Worm (Caenorhabditis elegans) whole organism, L4/young adult: ENCODE data around the gene sre-24.

Experiments used
- dao-5 ChIP-seq: sonication (generic microtip); optimal IDR thresholded peaks from 2 replicates; lab custom pipeline; 2016; ENCODE audit warnings: missing genotype, missing genetic modification characterization, moderate library complexity, missing compliant biosample characterization
- him-1 ChIP-seq: sonication (generic microtip); optimal IDR thresholded peaks from 2 replicates; lab custom pipeline; 2016; ENCODE audit warnings: missing genotype, missing genetic modification reagents, missing genetic modification characterization, missing compliant biosample characterization

ce11 chrV:2863033-2863432 lies 21.5 kb upstream of the sre-24 start, which contains the start of gene srh-272:
- TF ChIP-seq him-1 (tag; lab: Kevin White, UChicago) (no peak), dao-5 (tag; lab: Kevin White, UChicago) (no peak)
